Worm (Caenorhabditis elegans) whole organism, L2 larva: ENCODE measurements around the gene F52D10.4.

Experiments used
- C34F6.9 ChIP-seq: fragments of 150-350 bp; optimal IDR thresholded peaks from 2 replicates; lab custom pipeline; 2014; ENCODE audit warnings: missing biosample characterization, missing genetic modification characterization
- F13H6.1 ChIP-seq: sonication (generic microtip); optimal IDR thresholded peaks from 2 replicates; lab custom pipeline; 2016; ENCODE audit warnings: missing genetic modification characterization, missing compliant biosample characterization
- R02D3.7 ChIP-seq: fragments of 150-350 bp; optimal IDR thresholded peaks from 2 replicates; lab custom pipeline; 2014; ENCODE audit warnings: missing biosample characterization, missing genetic modification characterization
- Y55F3AM.14 ChIP-seq: fragments of 200-800 bp; sonication (Bioruptor generic); optimal IDR thresholded peaks from 2 replicates; lab custom pipeline; 2018; ENCODE audit warnings: mild to moderate bottlenecking, missing genetic modification characterization, missing compliant biosample characterization
- ZK546.5 ChIP-seq: sonication (generic microtip); optimal IDR thresholded peaks from 2 replicates; lab custom pipeline; 2017; ENCODE audit warnings: missing biosample characterization, missing genetic modification characterization
- alr-1 ChIP-seq: fragments of 150-350 bp; optimal IDR thresholded peaks from 2 replicates; lab custom pipeline; 2014; ENCODE audit warnings: missing biosample characterization, missing genetic modification characterization
- aly-2 ChIP-seq: fragments of 150-350 bp; optimal IDR thresholded peaks from 2 replicates; lab custom pipeline; 2014; ENCODE audit warnings: missing biosample characterization, missing genetic modification characterization
- ama-1 ChIP-seq: fragments of 150-350 bp; optimal IDR thresholded peaks from 2 replicates; lab custom pipeline; 2018; ENCODE audit warnings: inconsistent platforms
- blmp-1 ChIP-seq: sonication (generic microtip); optimal IDR thresholded peaks from 2 replicates; lab custom pipeline; 2017; ENCODE audit warnings: missing genetic modification characterization, mild to moderate bottlenecking, missing compliant biosample characterization, antibody characterized with exemption, moderate library complexity; ENCODE audit not compliant: insufficient read depth
- ceh-16 ChIP-seq: fragments of 150-350 bp; optimal IDR thresholded peaks from 2 replicates; lab custom pipeline; 2014; ENCODE audit warnings: missing biosample characterization, missing genetic modification characterization
- ceh-82 ChIP-seq: fragments of 150-350 bp; optimal IDR thresholded peaks from 2 replicates; lab custom pipeline; 2014; ENCODE audit warnings: missing biosample characterization, missing genetic modification characterization
- crh-2 ChIP-seq: sonication (generic microtip); optimal IDR thresholded peaks from 2 replicates; lab custom pipeline; 2017; ENCODE audit warnings: missing biosample characterization, missing genetic modification characterization
- dmd-4 ChIP-seq: sonication (generic microtip); optimal IDR thresholded peaks from 2 replicates; lab custom pipeline; 2017; ENCODE audit warnings: missing biosample characterization, missing genetic modification characterization
- egl-27 ChIP-seq: sonication (generic microtip); optimal IDR thresholded peaks from 3 replicates; lab custom pipeline; 2017; ENCODE audit warnings: missing biosample characterization, missing genetic modification reagents, missing genetic modification characterization
- elt-1 ChIP-seq: fragments of 150-350 bp; optimal IDR thresholded peaks from 2 replicates; lab custom pipeline; 2014; ENCODE audit warnings: missing biosample characterization, missing genetic modification characterization
- elt-3 ChIP-seq: sonication (generic microtip); optimal IDR thresholded peaks from 2 replicates; lab custom pipeline; 2017; ENCODE audit warnings: missing biosample characterization, missing genetic modification characterization
- fos-1 ChIP-seq: fragments of 150-350 bp; optimal IDR thresholded peaks from 2 replicates; lab custom pipeline; 2014; ENCODE audit warnings: missing biosample characterization, missing genetic modification characterization
- gmeb-1 ChIP-seq: fragments of 150-350 bp; optimal IDR thresholded peaks from 2 replicates; lab custom pipeline; 2014; ENCODE audit warnings: missing biosample characterization, missing genetic modification characterization
- lin-11 ChIP-seq: fragments of 150-350 bp; sonication (generic microtip); optimal IDR thresholded peaks from 2 replicates; lab custom pipeline; 2014; ENCODE audit warnings: missing biosample characterization, missing genetic modification characterization, inconsistent platforms, mixed read lengths
- lin-13 ChIP-seq: fragments of 150-350 bp; optimal IDR thresholded peaks from 2 replicates; lab custom pipeline; 2014; ENCODE audit warnings: missing biosample characterization, missing genetic modification reagents, missing genetic modification characterization
- lin-39 ChIP-seq: fragments of 150-350 bp; optimal IDR thresholded peaks from 2 replicates; lab custom pipeline; 2014; ENCODE audit warnings: missing biosample characterization, missing genetic modification reagents, missing genetic modification characterization
- lsy-2 ChIP-seq, 2 experiments: fragments of 150-350 bp in 1 of 2; sonication (generic microtip) in 1 of 2; optimal IDR thresholded peaks; 2 replicates each; lab custom pipeline; 2014 to 2017; ENCODE audit warnings: missing biosample characterization in 2 of 2, missing genetic modification characterization in 2 of 2
- mab-5 ChIP-seq: fragments of 150-350 bp; optimal IDR thresholded peaks from 2 replicates; lab custom pipeline; 2014; ENCODE audit warnings: missing biosample characterization, missing genetic modification characterization
- mbf-1 ChIP-seq: sonication (generic microtip); optimal IDR thresholded peaks from 2 replicates; lab custom pipeline; 2017; ENCODE audit warnings: missing biosample characterization, missing genetic modification characterization
- mdl-1 ChIP-seq, 2 experiments: fragments of 150-350 bp in 1 of 2; sonication (generic microtip) in 1 of 2; optimal IDR thresholded peaks; 2 replicates each; lab custom pipeline; 2017; ENCODE audit warnings: missing biosample characterization in 2 of 2, missing genetic modification characterization in 2 of 2
- nhr-10 ChIP-seq: sonication (generic microtip); optimal IDR thresholded peaks from 2 replicates; lab custom pipeline; 2017; ENCODE audit warnings: missing biosample characterization, missing genetic modification characterization
- nhr-11 ChIP-seq: fragments of 150-350 bp; optimal IDR thresholded peaks from 2 replicates; lab custom pipeline; 2014; ENCODE audit warnings: missing biosample characterization, missing genetic modification characterization
- nhr-12 ChIP-seq: fragments of 150-350 bp; optimal IDR thresholded peaks from 2 replicates; lab custom pipeline; 2014; ENCODE audit warnings: missing biosample characterization, missing genetic modification characterization
- nhr-129 ChIP-seq: fragments of 150-350 bp; optimal IDR thresholded peaks from 2 replicates; lab custom pipeline; 2014; ENCODE audit warnings: missing biosample characterization, missing genetic modification characterization
- nhr-21 ChIP-seq: fragments of 150-350 bp; optimal IDR thresholded peaks from 2 replicates; lab custom pipeline; 2014; ENCODE audit warnings: missing biosample characterization, missing genetic modification characterization
- nhr-23 ChIP-seq: fragments of 150-350 bp; optimal IDR thresholded peaks from 2 replicates; lab custom pipeline; 2014; ENCODE audit warnings: missing biosample characterization, missing genetic modification reagents, missing genetic modification characterization
- nhr-237 ChIP-seq: fragments of 150-350 bp; optimal IDR thresholded peaks from 2 replicates; lab custom pipeline; 2014; ENCODE audit warnings: missing biosample characterization, missing genetic modification characterization
- nhr-25 ChIP-seq: fragments of 150-350 bp; sonication (generic microtip); optimal IDR thresholded peaks from 3 replicates; lab custom pipeline; 2014; ENCODE audit warnings: missing biosample characterization, missing genetic modification characterization
- nhr-6 ChIP-seq: fragments of 150-350 bp; optimal IDR thresholded peaks from 2 replicates; lab custom pipeline; 2014; ENCODE audit warnings: missing biosample characterization, missing genetic modification characterization
- nhr-77 ChIP-seq: fragments of 150-350 bp; optimal IDR thresholded peaks from 2 replicates; lab custom pipeline; 2014; ENCODE audit warnings: missing biosample characterization, missing genetic modification characterization
- peb-1 ChIP-seq: fragments of 150-350 bp; optimal IDR thresholded peaks from 2 replicates; lab custom pipeline; 2014; ENCODE audit warnings: missing biosample characterization, missing genetic modification characterization
- sem-4 ChIP-seq: fragments of 150-350 bp; optimal IDR thresholded peaks from 2 replicates; lab custom pipeline; 2014; ENCODE audit warnings: missing biosample characterization, missing genetic modification reagents, missing genetic modification characterization
- skn-1 ChIP-seq: sonication (generic microtip); optimal IDR thresholded peaks from 2 replicates; lab custom pipeline; 2017; ENCODE audit warnings: missing biosample characterization, missing genetic modification characterization
- sma-3 ChIP-seq: sonication (generic microtip); optimal IDR thresholded peaks from 2 replicates; lab custom pipeline; 2016; ENCODE audit warnings: missing genetic modification reagents, missing genetic modification characterization, missing compliant biosample characterization
- sma-9 ChIP-seq, 2 experiments: fragments of 150-350 bp in 1 of 2; sonication (generic microtip) in 1 of 2; optimal IDR thresholded peaks; 2 replicates each; lab custom pipeline; 2014 to 2016; ENCODE audit warnings: missing genetic modification characterization in 2 of 2, mild to moderate bottlenecking in 1 of 2, missing biosample characterization in 1 of 2, missing compliant biosample characterization in 1 of 2, missing genetic modification reagents in 1 of 2, moderate library complexity in 1 of 2
- snpc-4 ChIP-seq: fragments of 150-350 bp; optimal IDR thresholded peaks from 2 replicates; lab custom pipeline; 2014; ENCODE audit warnings: missing biosample characterization, missing genetic modification characterization
- unc-39 ChIP-seq: fragments of 150-350 bp; optimal IDR thresholded peaks from 2 replicates; lab custom pipeline; 2014; ENCODE audit warnings: missing biosample characterization, missing genetic modification characterization
- unc-55 ChIP-seq: fragments of 150-350 bp; sonication (generic microtip); optimal IDR thresholded peaks from 3 replicates; lab custom pipeline; 2014; ENCODE audit warnings: missing biosample characterization, missing genetic modification reagents, missing genetic modification characterization
- unc-62 ChIP-seq: fragments of 150-350 bp; optimal IDR thresholded peaks from 2 replicates; lab custom pipeline; 2014; ENCODE audit warnings: missing biosample characterization, missing genetic modification reagents, missing genetic modification characterization
- zag-1 ChIP-seq: fragments of 150-350 bp; optimal IDR thresholded peaks from 2 replicates; lab custom pipeline; 2014; ENCODE audit warnings: missing biosample characterization, missing genetic modification characterization
- ztf-1 ChIP-seq: fragments of 200-800 bp; sonication (Bioruptor generic); conservative IDR thresholded peaks from 2 replicates; pipeline ENCODE4 v1.3.6; 2022; ENCODE audit warnings: missing genetic modification characterization, missing compliant biosample characterization
- ztf-11 ChIP-seq: sonication (generic microtip); optimal IDR thresholded peaks from 2 replicates; lab custom pipeline; 2017; ENCODE audit warnings: missing biosample characterization, missing genetic modification characterization
- ztf-4 ChIP-seq: fragments of 150-350 bp; optimal IDR thresholded peaks from 2 replicates; lab custom pipeline; 2014; ENCODE audit warnings: missing biosample characterization, missing genetic modification characterization

The F52D10.4 gene

DNA sequence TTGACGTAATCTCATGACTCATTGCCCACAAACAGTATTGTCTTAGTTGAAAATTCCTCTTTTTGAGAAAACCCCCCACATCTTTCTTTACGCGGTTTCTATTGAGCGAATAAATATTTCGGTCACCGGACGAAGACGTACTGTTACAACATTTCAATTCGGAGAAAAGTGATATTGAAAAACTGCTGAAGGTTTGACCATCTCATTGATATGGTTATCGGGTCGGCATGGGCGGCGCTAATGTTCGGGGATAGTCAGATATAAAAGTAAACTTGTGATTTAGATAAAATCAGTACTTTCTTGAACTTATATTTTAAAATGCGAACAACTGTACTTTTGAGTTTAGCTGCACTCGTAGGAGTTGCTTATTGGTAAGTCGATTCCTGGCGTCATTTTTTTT, 29.9 kb downstream of the F52D10.4 start, which contains the start of gene T04F8.8:
TSS of gene T04F8.8 (plus strand) at position 301 of the 400 bp plus-strand sequence.
- TF ChIP-seq egl-27 (tag; lab: Kevin White, UChicago) (no peak), sma-3 (GFP tag; lab: Kevin White, UChicago) (peak; percentile 64)

DNA sequence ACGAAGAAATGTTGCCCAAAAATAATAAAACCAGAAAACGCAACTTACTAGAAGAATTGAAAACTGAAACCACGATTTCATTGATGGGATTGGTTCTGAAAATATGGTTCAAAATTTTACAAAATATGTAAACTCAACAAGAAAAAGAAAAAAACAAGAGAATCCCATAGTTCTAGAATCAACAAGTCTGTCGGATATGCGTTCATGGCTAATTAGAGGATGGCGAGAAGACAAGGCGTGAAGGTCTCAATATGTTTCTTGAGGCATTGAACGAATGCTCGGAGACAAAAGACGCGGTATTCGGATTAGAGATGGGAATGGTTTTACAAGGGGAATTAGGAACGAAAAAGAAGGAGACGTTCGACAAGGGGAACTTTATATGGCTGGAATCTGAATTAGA, 33.5 kb downstream of the F52D10.4 start, which contains the start of gene cutl-11:
TSS of gene cutl-11 (minus strand) at position 101 of the 400 bp plus-strand sequence.
- TF ChIP-seq ama-1 (lab: Kevin White, UChicago) (no peak), snpc-4 (no peak), ztf-1 (GFP tag; lab: Robert Waterston, UW) (no peak), mab-5 (tag; lab: Kevin White, UChicago) (no peak), mbf-1 (no peak), nhr-237 (tag; lab: Kevin White, UChicago) (no peak), unc-62 (GFP tag; lab: Kevin White, UChicago) (no peak), lin-11 (tag; lab: Kevin White, UChicago) (no peak), unc-55 (GFP tag; lab: Kevin White, UChicago) (no peak), ceh-82 (tag; lab: Kevin White, UChicago) (no peak), dmd-4 (tag; lab: Kevin White, UChicago) (no peak), nhr-23 (tag; lab: Kevin White, UChicago) (no peak)

DNA sequence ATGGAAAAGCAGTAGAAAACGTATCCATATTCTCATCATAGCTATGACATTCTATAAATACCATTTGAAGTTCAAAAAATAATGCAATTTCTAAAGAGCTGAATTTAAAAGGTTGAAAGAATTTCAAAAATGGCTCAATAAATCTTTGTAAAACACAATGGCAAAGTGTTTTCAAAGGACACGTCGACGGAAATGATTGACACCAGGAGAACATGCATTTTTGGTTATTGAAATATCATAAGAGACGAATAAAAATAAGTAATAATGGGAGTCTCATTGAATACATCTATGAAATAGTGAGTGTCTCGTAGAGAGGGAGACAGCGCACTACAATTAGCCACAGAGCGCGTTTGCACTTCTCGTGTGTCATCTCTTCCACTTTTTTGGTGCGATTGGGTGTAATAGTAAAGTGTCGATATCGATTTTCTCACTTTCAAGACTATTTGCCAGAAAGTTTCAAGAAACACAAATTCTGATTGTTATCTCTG, 39.3 kb downstream of the F52D10.4 start, which contains the start of gene T04F8.2:
TSS of gene T04F8.2 (minus strand) at position 51 of the 488 bp plus-strand sequence.
- TF ChIP-seq nhr-25 (peak; percentile 63), sma-9 (GFP tag; optimal IDR thresholded peaks at IDR 0.05; lab: Kevin White, UChicago) (peak; percentile 76), sma-9 (tag; optimal IDR thresholded peaks at IDR 0.05; lab: Kevin White, UChicago) (no peak), C34F6.9 (tag; lab: Kevin White, UChicago) (peak; percentile 77), blmp-1 (no peak), ceh-16 (tag; lab: Kevin White, UChicago) (peak; percentile 32), ZK546.5 (tag; lab: Kevin White, UChicago) (no peak), mdl-1 (tag; optimal IDR thresholded peaks at IDR 0.05; lab: Kevin White, UChicago) (no peak), ceh-82 (tag; lab: Kevin White, UChicago) (no peak), mab-5 (tag; lab: Kevin White, UChicago) (no peak), R02D3.7 (tag; lab: Kevin White, UChicago) (no peak), nhr-6 (tag; lab: Kevin White, UChicago) (peak; percentile 27), unc-39 (tag; lab: Kevin White, UChicago) (no peak), ama-1 (lab: Kevin White, UChicago) (no peak), aly-2 (no peak), peb-1 (tag; lab: Kevin White, UChicago) (no peak), egl-27 (tag; lab: Kevin White, UChicago) (no peak), gmeb-1 (peak; percentile 58), lsy-2 (tag; optimal IDR thresholded peaks at IDR 0.05; lab: Kevin White, UChicago) (peak in 1 of 2 experiments; percentile 67), snpc-4 (no peak), zag-1 (tag; lab: Kevin White, UChicago) (no peak), nhr-12 (tag; lab: Kevin White, UChicago) (no peak), lin-13 (GFP tag; lab: Kevin White, UChicago) (peak; percentile 48), F13H6.1 (tag; lab: Kevin White, UChicago) (peak; percentile 28), fos-1 (tag; lab: Kevin White, UChicago) (peak; percentile 82), sma-3 (GFP tag; lab: Kevin White, UChicago) (peak; percentile 29), skn-1 (no peak), unc-55 (GFP tag; lab: Kevin White, UChicago) (peak; percentile 77), nhr-23 (tag; lab: Kevin White, UChicago) (no peak), elt-3 (tag; lab: Kevin White, UChicago) (no peak), elt-1 (no peak), nhr-129 (peak; percentile 84), lin-11 (tag; lab: Kevin White, UChicago) (peak; percentile 31), crh-2 (tag; lab: Kevin White, UChicago) (peak; percentile 69), mbf-1 (no peak), alr-1 (tag; lab: Kevin White, UChicago) (no peak), nhr-21 (tag; lab: Kevin White, UChicago) (peak; percentile 33), nhr-237 (tag; lab: Kevin White, UChicago) (no peak), ztf-11 (tag; lab: Kevin White, UChicago) (no peak), Y55F3AM.14 (no peak), nhr-11 (tag; lab: Kevin White, UChicago) (no peak), sem-4 (tag; lab: Kevin White, UChicago) (peak; percentile 42), nhr-77 (tag; lab: Kevin White, UChicago) (no peak), ztf-4 (tag; lab: Kevin White, UChicago) (no peak), ztf-1 (GFP tag; lab: Robert Waterston, UW) (no peak), dmd-4 (tag; lab: Kevin White, UChicago) (no peak), lin-39 (no peak), unc-62 (GFP tag; lab: Kevin White, UChicago) (no peak), nhr-10 (tag; lab: Kevin White, UChicago) (no peak)
